Worm (Caenorhabditis elegans) whole organism, L2 larva: ENCODE data around the gene str-123.

Source experiments
- ama-1 ChIP-seq: fragments of 150-350 bp; optimal IDR thresholded peaks from 2 replicates; lab custom pipeline; 2018; ENCODE audit warnings: inconsistent platforms
- egl-27 ChIP-seq: sonication (generic microtip); optimal IDR thresholded peaks from 3 replicates; lab custom pipeline; 2017; ENCODE audit warnings: missing biosample characterization, missing genetic modification reagents, missing genetic modification characterization
- elt-3 ChIP-seq: sonication (generic microtip); optimal IDR thresholded peaks from 2 replicates; lab custom pipeline; 2017; ENCODE audit warnings: missing biosample characterization, missing genetic modification characterization
- nhr-10 ChIP-seq: sonication (generic microtip); optimal IDR thresholded peaks from 2 replicates; lab custom pipeline; 2017; ENCODE audit warnings: missing biosample characterization, missing genetic modification characterization
- nhr-25 ChIP-seq: fragments of 150-350 bp; sonication (generic microtip); optimal IDR thresholded peaks from 3 replicates; lab custom pipeline; 2014; ENCODE audit warnings: missing biosample characterization, missing genetic modification characterization
- sem-4 ChIP-seq: fragments of 150-350 bp; optimal IDR thresholded peaks from 2 replicates; lab custom pipeline; 2014; ENCODE audit warnings: missing biosample characterization, missing genetic modification reagents, missing genetic modification characterization
- unc-39 ChIP-seq: fragments of 150-350 bp; optimal IDR thresholded peaks from 2 replicates; lab custom pipeline; 2014; ENCODE audit warnings: missing biosample characterization, missing genetic modification characterization
- ztf-1 ChIP-seq: fragments of 200-800 bp; sonication (Bioruptor generic); conservative IDR thresholded peaks from 2 replicates; pipeline ENCODE4 v1.3.6; 2022; ENCODE audit warnings: missing genetic modification characterization, missing compliant biosample characterization
- ztf-11 ChIP-seq: sonication (generic microtip); optimal IDR thresholded peaks from 2 replicates; lab custom pipeline; 2017; ENCODE audit warnings: missing biosample characterization, missing genetic modification characterization

- TF ChIP-seq sem-4: no peak
- no peak for TF ChIP-seq unc-39 (tag; lab: Kevin White, UChicago)
- no peak for TF ChIP-seq ztf-1 (GFP tag; lab: Robert Waterston, UW)
- TF ChIP-seq egl-27 (tag; lab: Kevin White, UChicago): no peak
- TF ChIP-seq ama-1 (lab: Kevin White, UChicago): no peak
- no peak for TF ChIP-seq nhr-25 (tag; lab: Kevin White, UChicago)
- no peak for TF ChIP-seq elt-3
- no peak for TF ChIP-seq nhr-10 (tag; lab: Kevin White, UChicago)
- no peak for TF ChIP-seq ztf-11 (tag; lab: Kevin White, UChicago)
These were observed 35.0 kb downstream of the str-123 start for ce11 chrX:12825174-12825573.
